Fruit fly (Drosophila melanogaster): ENCODE results near the gene CG15005.

DNA sequence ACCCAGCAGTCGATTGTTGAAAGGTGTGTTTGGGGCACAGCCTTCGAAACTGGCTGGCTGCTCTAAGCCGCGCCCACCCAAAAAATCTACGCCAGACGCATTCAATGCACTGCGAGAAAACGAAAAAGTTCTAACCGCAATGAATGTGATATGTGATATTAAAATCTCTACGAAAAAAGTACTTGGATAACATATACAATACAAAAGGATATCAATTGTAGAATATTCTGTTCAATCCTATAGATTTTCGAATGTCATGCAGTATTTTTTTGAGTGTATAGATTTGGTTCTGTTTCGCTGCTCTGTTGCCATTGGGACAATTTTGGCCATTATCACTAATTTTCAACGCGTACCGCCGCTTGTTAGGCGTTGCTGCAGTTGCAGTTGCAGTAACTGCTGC, 5.6 kb upstream of the CG15005 start:
- TF ChIP-seq insv (optimal IDR thresholded peaks at IDR 0.05) (no peak), Myc (optimal IDR thresholded peaks at IDR 0.05) (no peak), ttk (optimal IDR thresholded peaks at IDR 0.05) (no peak)
